Worm (Caenorhabditis elegans): ENCODE data around the gene Y67D8A.2.
A peak's percentile ranks its signal among the peaks of the same experiment; 100 is the strongest.

DNA sequence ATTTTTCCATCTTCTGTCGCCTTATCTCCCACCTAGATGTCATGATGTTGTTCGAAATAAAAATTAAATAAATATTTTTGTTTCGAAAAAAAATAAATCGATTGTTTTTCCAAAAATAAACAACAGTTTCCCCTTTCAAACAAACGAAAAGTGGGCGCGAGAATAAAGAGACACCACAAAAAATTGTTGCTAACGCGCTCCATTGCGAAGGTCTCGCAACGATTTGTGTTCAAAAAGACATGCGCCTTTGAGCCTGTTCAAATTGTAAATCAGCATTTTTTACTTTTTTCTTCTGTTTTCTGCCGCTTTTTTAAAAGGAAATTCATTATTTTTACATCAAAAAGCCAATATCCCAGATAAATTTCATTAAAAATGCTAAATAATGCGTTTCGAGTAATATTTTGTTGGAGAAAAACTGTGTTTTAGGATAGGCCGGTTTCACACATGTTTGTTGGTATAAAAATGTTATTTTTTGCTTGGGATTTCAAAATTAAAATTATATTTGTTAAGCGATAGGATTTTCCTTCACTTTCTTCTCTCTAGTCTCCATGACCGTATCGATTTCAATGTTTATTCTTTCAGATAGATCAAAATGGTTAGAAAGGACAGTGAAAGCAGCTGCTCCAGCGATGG lies 72.4 kb downstream of the Y67D8A.2 start, which contains the start of gene W08E12.7:
- TF ChIP-seq tbx-37 (GFP tag; conservative IDR thresholded peaks at IDR 0.05): 0 out of 2 replicates have a peak, but pooled peaks have one; percentile 19
- peak; percentile 20; the same call in 1 of the 2 replicates for TF ChIP-seq flt-1 (GFP tag; IDR thresholded peaks at IDR 0.05)
- TF ChIP-seq hmg-4 (GFP tag; optimal IDR thresholded peaks at IDR 0.05): peak; percentile 23
- TF ChIP-seq F13C5.2 (tag; optimal IDR thresholded peaks at IDR 0.05): peak; percentile 83
- no peak for TF ChIP-seq ama-1 (optimal IDR thresholded peaks at IDR 0.05)

Measured in whole organism, early embryonic.